Worm (Caenorhabditis elegans) whole organism, L3 larva: ENCODE results near the gene ubl-1.

Source experiments
- ZK546.5 ChIP-seq: sonication (generic microtip); optimal IDR thresholded peaks from 2 replicates; lab custom pipeline; 2017; ENCODE audit warnings: missing biosample characterization, missing genetic modification characterization
- ceh-16 ChIP-seq: sonication (generic microtip); optimal IDR thresholded peaks from 2 replicates; lab custom pipeline; 2017; ENCODE audit warnings: missing biosample characterization, missing genetic modification characterization
- ceh-28 ChIP-seq: fragments of 150-350 bp; optimal IDR thresholded peaks from 2 replicates; lab custom pipeline; 2014; ENCODE audit warnings: missing biosample characterization, missing genetic modification reagents, missing genetic modification characterization
- ceh-9 ChIP-seq: sonication (generic microtip); optimal IDR thresholded peaks from 2 replicates; lab custom pipeline; 2018; ENCODE audit warnings: missing biosample characterization, missing genetic modification characterization
- daf-12 ChIP-seq: fragments of 150-350 bp; optimal IDR thresholded peaks from 2 replicates; lab custom pipeline; 2014; ENCODE audit warnings: missing biosample characterization, missing genetic modification reagents, missing genetic modification characterization
- egl-5 ChIP-seq: fragments of 150-350 bp; optimal IDR thresholded peaks from 2 replicates; lab custom pipeline; 2017; ENCODE audit warnings: missing biosample characterization, missing genetic modification reagents, missing genetic modification characterization, inconsistent platforms
- elt-2 ChIP-seq: sonication (generic microtip); optimal IDR thresholded peaks from 2 replicates; lab custom pipeline; 2016; ENCODE audit warnings: missing genetic modification reagents, mild to moderate bottlenecking, missing genetic modification characterization, missing compliant biosample characterization
- elt-3 ChIP-seq, 3 experiments: fragments of 150-350 bp in 1 of 3; sonication (generic microtip) in 2 of 3; optimal IDR thresholded peaks; 2 replicates in 2 of 3; 4 replicates in 1 of 3; lab custom pipeline; 2014 to 2017; ENCODE audit warnings: missing biosample characterization in 3 of 3, missing genetic modification characterization in 3 of 3
- fkh-10 ChIP-seq: sonication (generic microtip); optimal IDR thresholded peaks from 2 replicates; lab custom pipeline; 2017; ENCODE audit warnings: missing biosample characterization, missing genetic modification reagents, missing genetic modification characterization
- fkh-2 ChIP-seq: fragments of 150-350 bp; optimal IDR thresholded peaks from 2 replicates; lab custom pipeline; 2014; ENCODE audit warnings: missing biosample characterization, missing genetic modification reagents, missing genetic modification characterization
- hmg-11 ChIP-seq: sonication (generic microtip); optimal IDR thresholded peaks from 2 replicates; lab custom pipeline; 2016; ENCODE audit warnings: missing genetic modification characterization, missing compliant biosample characterization
- jun-1 ChIP-seq: fragments of 150-350 bp; optimal IDR thresholded peaks from 2 replicates; lab custom pipeline; 2014; ENCODE audit warnings: missing biosample characterization, missing genetic modification reagents, missing genetic modification characterization
- lin-15B ChIP-seq: fragments of 150-350 bp; optimal IDR thresholded peaks from 2 replicates; lab custom pipeline; 2014; ENCODE audit warnings: missing biosample characterization, missing genetic modification characterization
- lin-39 ChIP-seq: fragments of 150-350 bp; optimal IDR thresholded peaks from 2 replicates; lab custom pipeline; 2018; ENCODE audit warnings: missing biosample characterization, missing genetic modification reagents, missing genetic modification characterization
- lsy-12 ChIP-seq: sonication (generic microtip); optimal IDR thresholded peaks from 2 replicates; lab custom pipeline; 2016; ENCODE audit warnings: mild to moderate bottlenecking, missing genetic modification characterization, missing compliant biosample characterization
- mml-1 ChIP-seq: fragments of 150-350 bp; sonication (generic microtip); optimal IDR thresholded peaks from 3 replicates; lab custom pipeline; 2014; ENCODE audit warnings: missing biosample characterization, missing genetic modification characterization
- nfya-1 ChIP-seq: sonication (generic microtip); optimal IDR thresholded peaks from 2 replicates; lab custom pipeline; 2017; ENCODE audit warnings: missing genetic modification characterization, mild to moderate bottlenecking, missing compliant biosample characterization, antibody characterized with exemption, moderate library complexity; ENCODE audit not compliant: insufficient read depth
- nhr-11 ChIP-seq: fragments of 150-350 bp; optimal IDR thresholded peaks from 2 replicates; lab custom pipeline; 2014; ENCODE audit warnings: missing biosample characterization, missing genetic modification characterization
- nhr-12 ChIP-seq: fragments of 150-350 bp; optimal IDR thresholded peaks from 2 replicates; lab custom pipeline; 2014; ENCODE audit warnings: missing biosample characterization, missing genetic modification characterization
- nhr-23 ChIP-seq: fragments of 150-350 bp; optimal IDR thresholded peaks from 2 replicates; lab custom pipeline; 2014; ENCODE audit warnings: missing biosample characterization, missing genetic modification reagents, missing genetic modification characterization
- nhr-237 ChIP-seq: fragments of 150-350 bp; optimal IDR thresholded peaks from 2 replicates; lab custom pipeline; 2014; ENCODE audit warnings: missing biosample characterization, missing genetic modification characterization
- nhr-25 ChIP-seq: sonication (generic microtip); optimal IDR thresholded peaks from 2 replicates; lab custom pipeline; 2017; ENCODE audit warnings: missing biosample characterization, missing genetic modification characterization
- nhr-28 ChIP-seq: fragments of 150-350 bp; optimal IDR thresholded peaks from 2 replicates; lab custom pipeline; 2014; ENCODE audit warnings: missing biosample characterization, missing genetic modification characterization
- nhr-76 ChIP-seq: fragments of 150-350 bp; sonication (generic microtip); optimal IDR thresholded peaks from 5 replicates; lab custom pipeline; 2014; ENCODE audit warnings: missing biosample characterization, missing genetic modification characterization
- nhr-77 ChIP-seq: fragments of 150-350 bp; optimal IDR thresholded peaks from 2 replicates; lab custom pipeline; 2014; ENCODE audit warnings: missing biosample characterization, missing genetic modification characterization
- pha-4 ChIP-seq: fragments of 150-350 bp; optimal IDR thresholded peaks from 2 replicates; lab custom pipeline; 2014; ENCODE audit warnings: missing biosample characterization, missing genetic modification reagents, missing genetic modification characterization
- pqm-1 ChIP-seq: fragments of 150-350 bp; optimal IDR thresholded peaks from 2 replicates; lab custom pipeline; 2017; ENCODE audit warnings: missing biosample characterization, missing genetic modification characterization, inconsistent platforms
- sea-2 ChIP-seq: fragments of 150-350 bp; sonication (generic microtip); optimal IDR thresholded peaks from 4 replicates; lab custom pipeline; 2014; ENCODE audit warnings: missing biosample characterization, missing genetic modification reagents, missing genetic modification characterization
- unc-39 ChIP-seq: sonication (generic microtip); optimal IDR thresholded peaks from 4 replicates; lab custom pipeline; 2017; ENCODE audit warnings: missing biosample characterization, missing genetic modification characterization
- unc-62 ChIP-seq: fragments of 150-350 bp; sonication (generic microtip); optimal IDR thresholded peaks from 4 replicates; lab custom pipeline; 2014; ENCODE audit warnings: missing biosample characterization, missing genetic modification reagents, missing genetic modification characterization
- zag-1 ChIP-seq: fragments of 150-350 bp; optimal IDR thresholded peaks from 2 replicates; lab custom pipeline; 2014; ENCODE audit warnings: missing biosample characterization, missing genetic modification characterization

ubl-1 gene

DNA sequence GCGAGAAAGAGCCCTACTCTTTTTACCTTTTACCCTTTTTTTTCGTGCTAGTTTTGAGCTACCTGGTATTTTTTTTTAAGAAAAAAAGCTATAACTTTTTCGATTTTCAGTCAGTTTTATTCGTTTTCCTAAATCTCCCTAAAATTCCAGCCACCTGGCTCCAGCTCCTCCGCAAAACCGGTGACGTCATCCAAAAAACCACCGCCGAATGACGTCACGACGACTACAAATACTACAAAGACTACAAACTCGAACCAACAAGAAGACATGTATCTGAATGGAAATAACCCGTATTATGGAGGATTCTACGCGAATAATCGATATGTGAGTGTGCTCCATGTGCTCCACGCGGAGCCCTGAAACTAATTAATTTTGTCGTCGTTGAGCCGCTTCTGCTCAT lies 26.6 kb downstream of the ubl-1 start:
- TF ChIP-seq hmg-11 = no peak
- no peak for TF ChIP-seq nhr-76 (tag; lab: Kevin White, UChicago)
- TF ChIP-seq ceh-9 (tag; lab: Kevin White, UChicago) = no peak
- no peak for TF ChIP-seq unc-39
- TF ChIP-seq nhr-28 (tag; lab: Kevin White, UChicago) = no peak

DNA sequence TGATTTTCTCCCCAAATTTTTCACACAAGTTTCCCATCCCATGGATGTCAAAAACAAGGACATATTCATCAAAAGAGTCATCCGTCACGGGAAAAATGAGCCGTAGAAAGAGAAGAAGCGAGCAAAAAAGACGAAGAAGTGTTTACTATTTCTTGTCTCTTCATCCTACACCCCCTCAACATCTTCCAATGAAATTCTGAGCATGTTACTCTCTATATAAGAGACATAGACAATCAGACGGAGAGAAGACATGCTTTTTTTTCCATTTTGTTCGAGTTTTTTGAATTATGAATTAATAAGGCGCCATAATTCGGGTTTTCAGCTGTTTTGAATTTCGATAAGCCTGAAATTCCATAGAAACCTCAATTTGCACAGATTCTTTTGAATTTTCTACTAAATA lies 28.0 kb downstream of the ubl-1 start:
- TF ChIP-seq hmg-11 (peak; percentile 30), nhr-237 (tag; lab: Kevin White, UChicago) (no peak), nhr-77 (tag; lab: Kevin White, UChicago) (no peak), unc-39 (no peak), nfya-1 (tag; lab: Kevin White, UChicago) (peak; percentile 13), lin-15B (tag; lab: Kevin White, UChicago) (no peak), lin-39 (tag; lab: Kevin White, UChicago) (peak; percentile 46), nhr-76 (tag; lab: Kevin White, UChicago) (no peak)

ce11 chrIII:3099407-3099806 lies 31.3 kb downstream of the ubl-1 start:
- no peak for TF ChIP-seq nhr-23
- TF ChIP-seq nhr-77 (tag; lab: Kevin White, UChicago) = no peak

ce11 chrIII:3100124-3100523 lies 32.0 kb downstream of the ubl-1 start:
- TF ChIP-seq nhr-23 (no peak), ceh-28 (peak; percentile 91)

DNA sequence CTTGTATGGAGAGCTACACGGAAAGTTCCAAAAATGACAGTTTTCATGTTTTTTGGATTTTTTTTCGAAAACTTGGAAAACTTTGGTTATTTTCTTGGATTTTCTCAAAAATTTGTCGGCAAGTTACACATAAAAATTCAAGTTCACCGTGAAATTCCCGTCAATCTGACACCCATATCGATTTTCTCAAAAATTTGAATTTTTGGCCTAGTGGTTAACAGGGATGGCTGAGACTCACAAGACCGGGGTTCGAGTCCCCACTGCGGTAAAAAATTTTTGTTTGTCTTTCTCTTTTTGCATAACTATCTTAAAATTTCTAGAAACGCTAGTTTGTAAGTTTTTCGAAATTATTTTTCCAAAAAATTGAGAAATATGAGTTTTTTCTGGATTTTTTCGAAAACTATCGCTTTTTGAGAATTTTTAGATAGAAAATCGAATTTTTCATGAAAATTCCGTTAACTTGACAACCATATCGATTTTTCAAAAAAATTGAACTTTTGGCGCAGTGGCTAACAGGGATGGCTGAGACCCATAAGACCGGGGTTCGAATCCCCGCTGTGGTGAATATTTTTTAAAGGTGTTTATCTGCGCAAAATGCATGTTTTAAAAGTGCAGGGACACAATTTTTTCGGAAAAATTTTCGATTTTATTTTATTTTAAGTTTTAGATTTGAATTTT lies 32.6 kb downstream of the ubl-1 start:
- TF ChIP-seq lin-15B (tag; lab: Kevin White, UChicago) (no peak), nhr-11 (no peak), nhr-12 (tag; lab: Kevin White, UChicago) (no peak), fkh-10 (no peak), nhr-23 (no peak), unc-62 (GFP tag; lab: Kevin White, UChicago) (no peak), nhr-76 (tag; lab: Kevin White, UChicago) (no peak), egl-5 (tag; lab: Kevin White, UChicago) (no peak), ceh-16 (no peak), nhr-25 (tag; lab: Kevin White, UChicago) (no peak), mml-1 (no peak), fkh-2 (tag; lab: Kevin White, UChicago) (no peak)

- TF ChIP-seq egl-5 (tag; lab: Kevin White, UChicago) (no peak), lin-15B (tag; lab: Kevin White, UChicago) (no peak), unc-39 (no peak), ceh-28 (no peak), nhr-28 (tag; lab: Kevin White, UChicago) (no peak), pha-4 (no peak), mml-1 (no peak), fkh-10 (no peak), daf-12 (no peak), lin-39 (tag; lab: Kevin White, UChicago) (no peak), fkh-2 (tag; lab: Kevin White, UChicago) (no peak), zag-1 (tag; lab: Kevin White, UChicago) (no peak), elt-3 (tag; optimal IDR thresholded peaks at IDR 0.05; lab: Kevin White, UChicago) (no peak), jun-1 (tag; lab: Kevin White, UChicago) (no peak), elt-2 (no peak), ZK546.5 (no peak), lsy-12 (tag; lab: Kevin White, UChicago) (no peak)
Observed at ce11 chrIII:3103905-3104360, 35.8 kb downstream of the ubl-1 start, which contains the start of gene Y53G8B.2. Gene Y53G8B.2 (minus strand): TSS chrIII:3103955.

DNA sequence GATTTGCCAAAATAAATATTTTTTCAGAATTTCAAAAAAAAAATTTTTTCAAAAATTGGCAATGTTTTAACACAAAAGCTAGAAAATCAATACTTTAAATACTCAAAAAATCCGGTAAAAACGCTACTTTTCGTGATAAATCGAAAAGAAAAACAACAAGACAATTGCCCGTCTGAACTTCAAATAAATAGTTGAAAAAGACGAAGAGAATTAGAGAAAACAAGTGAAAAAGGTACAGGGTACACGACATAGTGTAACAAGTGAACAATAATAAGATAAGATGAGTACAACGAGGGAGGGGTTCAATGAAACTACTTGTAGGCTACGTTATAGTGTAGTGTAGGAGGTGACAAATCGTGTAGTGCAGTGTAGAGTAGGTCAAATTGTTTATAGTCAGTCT lies 36.4 kb downstream of the ubl-1 start:
- TF ChIP-seq ceh-9 (tag; lab: Kevin White, UChicago) (no peak), pha-4 (peak; percentile 42), sea-2 (no peak), fkh-2 (tag; lab: Kevin White, UChicago) (no peak), elt-2 (no peak), pqm-1 (tag; lab: Kevin White, UChicago) (peak; percentile 51), nfya-1 (tag; lab: Kevin White, UChicago) (peak; percentile 13), nhr-11 (peak; percentile 50)
